Fruit fly (Drosophila melanogaster) whole organism, embryonic: Measurements from ENCODE around the gene r2d2.

Source experiments
- Bdp1 ChIP-seq: fragments of 200-800 bp; sonication (Bioruptor generic); optimal IDR thresholded peaks from 3 replicates; lab custom pipeline; 2016; ENCODE audit warnings: missing biosample characterization, missing genetic modification characterization
- CG11723 ChIP-seq: fragments of 200-800 bp; sonication (Bioruptor generic); optimal IDR thresholded peaks from 2 replicates; lab custom pipeline; 2017; ENCODE audit warnings: missing biosample characterization, mild to moderate bottlenecking, missing genetic modification characterization
- CG12071 ChIP-seq: fragments of 200-800 bp; sonication (Bioruptor generic); optimal IDR thresholded peaks from 3 replicates; lab custom pipeline; 2018; ENCODE audit warnings: missing biosample characterization, mild to moderate bottlenecking, missing genetic modification characterization
- CG12155 ChIP-seq: fragments of 200-800 bp; sonication (Bioruptor generic); optimal IDR thresholded peaks from 3 replicates; lab custom pipeline; 2016; ENCODE audit warnings: missing biosample characterization, missing genetic modification characterization
- CG12391 ChIP-seq: fragments of 200-800 bp; sonication (Bioruptor generic); optimal IDR thresholded peaks from 3 replicates; lab custom pipeline; 2018; ENCODE audit warnings: missing biosample characterization, mild to moderate bottlenecking, missing genetic modification characterization, moderate library complexity
- CG12659 ChIP-seq: fragments of 200-800 bp; sonication (Bioruptor generic); optimal IDR thresholded peaks from 3 replicates; lab custom pipeline; 2017; ENCODE audit warnings: mild to moderate bottlenecking, missing biosample characterization, missing genetic modification reagents, missing genetic modification characterization
- CG16863 ChIP-seq: fragments of 200-800 bp; sonication (Bioruptor generic); optimal IDR thresholded peaks from 3 replicates; lab custom pipeline; 2016; ENCODE audit warnings: missing biosample characterization, missing genetic modification characterization
- CG17361 ChIP-seq: fragments of 200-800 bp; sonication (Bioruptor generic); IDR thresholded peaks from 3 replicates; pipeline ENCODE4 v1.3.6; 2022; ENCODE audit warnings: missing biosample characterization, missing genetic modification characterization
- CG17829 ChIP-seq: fragments of 200-800 bp; optimal IDR thresholded peaks from 2 replicates; lab custom pipeline; 2019; ENCODE audit warnings: missing biosample characterization, mild to moderate bottlenecking, missing genetic modification characterization, moderate library complexity
- CG18011 ChIP-seq: fragments of 200-800 bp; sonication (Bioruptor generic); optimal IDR thresholded peaks from 2 replicates; lab custom pipeline; 2017; ENCODE audit warnings: missing biosample characterization, missing genetic modification characterization, mild to moderate bottlenecking, moderate library complexity, missing genotype
- CG30020 ChIP-seq: fragments of 200-800 bp; optimal IDR thresholded peaks from 2 replicates; lab custom pipeline; 2019; ENCODE audit warnings: missing biosample characterization, mild to moderate bottlenecking, missing genetic modification characterization, moderate library complexity
- CG4424 ChIP-seq: fragments of 200-800 bp; sonication (Bioruptor generic); optimal IDR thresholded peaks from 3 replicates; lab custom pipeline; 2016; ENCODE audit warnings: missing biosample characterization, missing genetic modification characterization
- CG4730 ChIP-seq: fragments of 200-800 bp; sonication (Bioruptor generic); IDR thresholded peaks from 2 replicates; pipeline ENCODE4 v1.3.6; 2022; ENCODE audit warnings: missing biosample characterization, missing genetic modification characterization
- CG4820 ChIP-seq: fragments of 200-800 bp; sonication (Bioruptor generic); optimal IDR thresholded peaks from 3 replicates; lab custom pipeline; 2016; ENCODE audit warnings: missing biosample characterization, missing genetic modification characterization
- CG4854 ChIP-seq: fragments of 200-800 bp; sonication (Bioruptor generic); optimal IDR thresholded peaks from 2 replicates; lab custom pipeline; 2016; ENCODE audit warnings: missing biosample characterization, missing genetic modification characterization, inconsistent platforms
- CG6654 ChIP-seq: fragments of 200-800 bp; sonication (Bioruptor generic); optimal IDR thresholded peaks from 2 replicates; lab custom pipeline; 2017; ENCODE audit warnings: missing biosample characterization, mild to moderate bottlenecking, missing genetic modification characterization
- CG6689 ChIP-seq: fragments of 200-800 bp; sonication (Bioruptor generic); IDR thresholded peaks from 2 replicates; pipeline ENCODE4 v1.3.6; 2022; ENCODE audit warnings: missing biosample characterization, missing genetic modification characterization
- Camta ChIP-seq: fragments of 200-800 bp; sonication (Bioruptor generic); optimal IDR thresholded peaks from 2 replicates; lab custom pipeline; 2016; ENCODE audit warnings: missing biosample characterization, missing genetic modification characterization
- Chrac-16 ChIP-seq: fragments of 200-800 bp; sonication (Bioruptor generic); optimal IDR thresholded peaks from 3 replicates; lab custom pipeline; 2016; ENCODE audit warnings: missing biosample characterization, missing genetic modification characterization
- CoRest ChIP-seq: fragments of 200-800 bp; sonication (Bioruptor generic); optimal IDR thresholded peaks from 3 replicates; lab custom pipeline; 2018; ENCODE audit warnings: missing biosample characterization, mild to moderate bottlenecking, missing genetic modification characterization, moderate library complexity
- D19B ChIP-seq: fragments of 200-800 bp; sonication (Bioruptor generic); optimal IDR thresholded peaks from 2 replicates; lab custom pipeline; 2017; ENCODE audit warnings: missing biosample characterization, mild to moderate bottlenecking, missing genetic modification characterization
- Doc2 ChIP-seq: fragments of 200-800 bp; sonication (Bioruptor generic); IDR thresholded peaks from 2 replicates; pipeline ENCODE4 v1.3.6; 2022; ENCODE audit warnings: missing biosample characterization, missing genetic modification characterization
- Doc3 ChIP-seq: fragments of 200-800 bp; sonication (Bioruptor generic); IDR thresholded peaks from 3 replicates; pipeline ENCODE4 v1.3.6; 2022; ENCODE audit warnings: missing biosample characterization, missing genetic modification characterization; ENCODE audit not compliant: partially characterized antibody
- Ets97D ChIP-seq: fragments of 200-800 bp; sonication (Bioruptor generic); optimal IDR thresholded peaks from 3 replicates; lab custom pipeline; 2016; ENCODE audit warnings: missing biosample characterization, missing genetic modification characterization
- Gug ChIP-seq: fragments of 200-800 bp; sonication (Bioruptor generic); IDR thresholded peaks from 4 replicates; pipeline ENCODE4 v1.3.6; 2022; ENCODE audit warnings: missing biosample characterization, missing genetic modification characterization
- HHEX ChIP-seq: fragments of 200-800 bp; sonication (Bioruptor generic); optimal IDR thresholded peaks from 3 replicates; lab custom pipeline; 2017; ENCODE audit warnings: missing biosample characterization, mild to moderate bottlenecking, missing genetic modification characterization, missing genetic modification reagents
- MBD-R2 ChIP-seq: fragments of 200-800 bp; sonication (Bioruptor generic); IDR thresholded peaks from 2 replicates; pipeline ENCODE4 v1.3.6; 2022; ENCODE audit warnings: missing biosample characterization, missing genetic modification characterization
- MESR4 ChIP-seq: fragments of 200-800 bp; sonication (Bioruptor generic); optimal IDR thresholded peaks from 2 replicates; lab custom pipeline; 2018; ENCODE audit warnings: missing biosample characterization, mild to moderate bottlenecking, missing genetic modification characterization, moderate library complexity
- Ptx1 ChIP-seq: fragments of 200-800 bp; sonication (Bioruptor generic); IDR thresholded peaks from 2 replicates; pipeline ENCODE4 v1.3.6; 2022; ENCODE audit warnings: missing biosample characterization, missing genetic modification characterization
- al ChIP-seq: fragments of 200-800 bp; sonication (Bioruptor generic); IDR thresholded peaks from 2 replicates; pipeline ENCODE4 v1.3.6; 2022; ENCODE audit warnings: missing biosample characterization, missing genetic modification characterization
- bbx ChIP-seq: fragments of 200-800 bp; sonication (Bioruptor generic); IDR thresholded peaks from 2 replicates; pipeline ENCODE4 v1.3.6; 2022; ENCODE audit warnings: missing biosample characterization, missing genetic modification characterization; ENCODE audit not compliant: partially characterized antibody
- cad ChIP-seq: fragments of >200 bp; optimal IDR thresholded peaks from 2 replicates; lab custom pipeline; 2017; ENCODE audit warnings: missing biosample characterization, missing genetic modification characterization
- crc ChIP-seq: fragments of 200-800 bp; sonication (Bioruptor generic); optimal IDR thresholded peaks from 2 replicates; lab custom pipeline; 2016; ENCODE audit warnings: missing biosample characterization, missing genetic modification characterization
- crp ChIP-seq, 2 experiments: fragments of 200-800 bp; sonication (Bioruptor generic); optimal IDR thresholded peaks; 2 replicates in 1 of 2; 3 replicates in 1 of 2; lab custom pipeline; 2017; ENCODE audit warnings: missing biosample characterization in 2 of 2, missing genetic modification characterization in 2 of 2, mild to moderate bottlenecking in 1 of 2, moderate library complexity in 1 of 2
- eyg ChIP-seq: fragments of 200-800 bp; sonication (Bioruptor generic); optimal IDR thresholded peaks from 3 replicates; lab custom pipeline; 2016; ENCODE audit warnings: missing biosample characterization, missing genetic modification characterization
- fd64A ChIP-seq: fragments of 200-800 bp; sonication (Bioruptor generic); optimal IDR thresholded peaks from 3 replicates; lab custom pipeline; 2018; ENCODE audit warnings: missing biosample characterization, mild to moderate bottlenecking, missing genetic modification characterization
- gcm ChIP-seq: fragments of 200-800 bp; sonication (Bioruptor generic); optimal IDR thresholded peaks from 2 replicates; lab custom pipeline; 2019; ENCODE audit warnings: missing biosample characterization, mild to moderate bottlenecking, missing genetic modification characterization, moderate library complexity
- gfzf ChIP-seq: fragments of 200-800 bp; sonication (Bioruptor generic); optimal IDR thresholded peaks from 2 replicates; lab custom pipeline; 2016; ENCODE audit warnings: missing biosample characterization, mild to moderate bottlenecking, missing genetic modification characterization, moderate library complexity
- insv ChIP-seq, 2 experiments: fragments of 200-800 bp; sonication (Bioruptor generic); optimal IDR thresholded peaks; 3 replicates each; lab custom pipeline; 2016 to 2018; ENCODE audit warnings: missing biosample characterization in 2 of 2, missing genetic modification characterization in 2 of 2
- klu ChIP-seq: fragments of 200-800 bp; sonication (Bioruptor generic); IDR thresholded peaks from 2 replicates; pipeline ENCODE4 v1.3.6; 2022; ENCODE audit warnings: missing biosample characterization, missing genetic modification characterization
- nerfin-1 ChIP-seq: fragments of 200-800 bp; sonication (Bioruptor generic); optimal IDR thresholded peaks from 3 replicates; lab custom pipeline; 2019; ENCODE audit warnings: missing biosample characterization, mild to moderate bottlenecking, missing genetic modification characterization, moderate library complexity
- org-1 ChIP-seq: fragments of 200-800 bp; sonication (Bioruptor generic); optimal IDR thresholded peaks from 2 replicates; lab custom pipeline; 2017; ENCODE audit warnings: missing biosample characterization, missing genetic modification characterization
- pnt ChIP-seq: fragments of 200-800 bp; sonication (Bioruptor generic); optimal IDR thresholded peaks from 3 replicates; lab custom pipeline; 2016; ENCODE audit warnings: missing biosample characterization, missing genetic modification characterization
- sisA ChIP-seq: fragments of 200-800 bp; sonication (Bioruptor generic); IDR thresholded peaks from 2 replicates; pipeline ENCODE4 v1.3.6; 2022; ENCODE audit warnings: missing biosample characterization, missing genetic modification characterization
- sob ChIP-seq: fragments of 200-800 bp; sonication (Bioruptor generic); IDR thresholded peaks from 2 replicates; pipeline ENCODE4 v1.3.6; 2022; ENCODE audit warnings: missing biosample characterization, missing genetic modification characterization
- sug ChIP-seq: fragments of 200-800 bp; optimal IDR thresholded peaks from 2 replicates; lab custom pipeline; 2019; ENCODE audit warnings: missing biosample characterization, mild to moderate bottlenecking, missing genetic modification characterization, moderate library complexity
- unc-4 ChIP-seq: fragments of 200-800 bp; sonication (Bioruptor generic); IDR thresholded peaks from 2 replicates; pipeline ENCODE4 v1.3.6; 2022; ENCODE audit warnings: missing biosample characterization, missing genetic modification characterization; ENCODE audit not compliant: partially characterized antibody
- unpg ChIP-seq: fragments of 200-800 bp; sonication (Bioruptor generic); optimal IDR thresholded peaks from 3 replicates; lab custom pipeline; 2018; ENCODE audit warnings: missing biosample characterization, mild to moderate bottlenecking, missing genetic modification characterization, moderate library complexity
- vnd ChIP-seq: fragments of 200-800 bp; sonication (Bioruptor generic); IDR thresholded peaks from 3 replicates; pipeline ENCODE4 v1.3.6; 2022; ENCODE audit warnings: missing biosample characterization, missing genetic modification characterization; ENCODE audit not compliant: partially characterized antibody
- wek ChIP-seq: fragments of 200-800 bp; sonication (Bioruptor generic); optimal IDR thresholded peaks from 3 replicates; lab custom pipeline; 2018; ENCODE audit warnings: missing biosample characterization, mild to moderate bottlenecking, missing genetic modification characterization, moderate library complexity

r2d2 gene

DNA sequence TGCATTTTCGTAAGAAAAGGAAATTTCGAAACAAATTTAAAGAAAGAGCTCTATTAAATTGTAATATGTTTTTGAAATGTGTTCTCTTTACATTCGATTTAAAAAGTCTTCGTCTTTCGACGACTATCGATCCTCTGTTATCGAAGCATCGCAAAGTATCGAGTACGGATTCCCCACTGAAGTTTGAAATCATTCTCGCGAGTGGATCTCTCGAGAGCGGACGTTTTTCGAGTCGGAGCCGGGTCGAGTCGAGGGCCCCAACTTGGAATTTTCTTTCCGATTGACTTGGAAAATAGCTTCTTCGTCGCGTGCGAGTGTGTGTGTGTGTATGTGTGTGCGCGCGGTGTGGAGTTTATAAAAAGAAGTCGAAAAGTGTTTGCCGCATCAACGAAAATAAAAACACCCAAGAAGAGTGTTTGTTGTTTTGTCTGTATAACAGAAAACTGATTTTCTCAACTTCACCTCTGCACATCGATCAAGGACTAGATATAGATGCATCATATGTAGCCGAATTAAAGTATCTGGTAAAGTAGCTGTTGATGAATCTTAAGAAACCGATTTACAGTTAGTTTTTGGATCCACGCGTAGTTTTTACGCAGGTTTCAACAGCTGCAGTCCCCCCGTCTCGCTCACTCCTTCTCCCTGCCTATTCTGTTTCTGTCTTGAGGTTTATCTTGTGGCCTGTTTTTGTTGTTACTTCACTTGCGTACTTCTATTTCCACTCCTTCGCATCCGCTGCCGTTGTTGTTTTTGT lies 11.5 kb downstream of the r2d2 start, which contains the start of gene LanB1 (continued):
- TF ChIP-seq Gug (GFP tag; lab: Robert Waterston, UW) (no peak), gfzf (GFP tag; lab: Kevin White, UChicago) (no peak), gcm (GFP tag; lab: Kevin White, UChicago) (no peak), sisA (GFP tag; lab: Robert Waterston, UW) (no peak), CG6654 (GFP tag; lab: Kevin White, UChicago) (no peak), sug (no peak), CG12391 (no peak), unc-4 (GFP tag; lab: Robert Waterston, UW) (peak; percentile 33; the same call in 1 of the 2 replicates), CG12659 (GFP tag; lab: Kevin White, UChicago) (peak; percentile 46), CG6689 (GFP tag; lab: Robert Waterston, UW) (no peak), CG18011 (GFP tag; lab: Kevin White, UChicago) (no peak), CG4854 (GFP tag; lab: Kevin White, UChicago) (no peak), eyg (GFP tag; lab: Kevin White, UChicago) (no peak), MESR4 (GFP tag; lab: Kevin White, UChicago) (peak; percentile 26), CG30020 (tag; lab: Kevin White, UChicago) (no peak), CG17829 (peak; percentile 7), CG4820 (GFP tag; lab: Kevin White, UChicago) (no peak), CG4424 (GFP tag; lab: Kevin White, UChicago) (no peak), insv (GFP tag; optimal IDR thresholded peaks at IDR 0.05; lab: Kevin White, UChicago) (peak in 1 of 2 experiments; percentile 33), MBD-R2 (GFP tag; lab: Robert Waterston, UW) (no peak), CG17361 (GFP tag; lab: Robert Waterston, UW) (no peak), HHEX (GFP tag; lab: Kevin White, UChicago) (no peak), CoRest (tag; lab: Kevin White, UChicago) (no peak), Doc2 (no peak), Ets97D (no peak), crp (GFP tag; optimal IDR thresholded peaks at IDR 0.05; lab: Kevin White, UChicago) (no peak), Doc3 (GFP tag; lab: Robert Waterston, UW) (peak; percentile 39; the same call in 1 of the 3 replicates), cad (GFP tag; lab: Kevin White, UChicago) (no peak), pnt (no peak), crc (no peak), CG11723 (GFP tag; lab: Kevin White, UChicago) (no peak), vnd (GFP tag; lab: Robert Waterston, UW) (no peak), CG12071 (no peak), Chrac-16 (GFP tag; lab: Kevin White, UChicago) (no peak), fd64A (GFP tag; lab: Kevin White, UChicago) (no peak), CG12155 (GFP tag; lab: Kevin White, UChicago) (no peak), CG16863 (GFP tag; lab: Kevin White, UChicago) (peak; percentile 99), Camta (no peak), org-1 (GFP tag; lab: Kevin White, UChicago) (no peak), nerfin-1 (tag; lab: Kevin White, UChicago) (no peak), sob (GFP tag; lab: Robert Waterston, UW) (peak; percentile 44; the same call in 1 of the 2 replicates), klu (no peak), Ptx1 (GFP tag; lab: Robert Waterston, UW) (no peak), bbx (peak; percentile 76), unpg (GFP tag; lab: Kevin White, UChicago) (no peak), D19B (no peak), CG4730 (GFP tag; lab: Robert Waterston, UW) (no peak), al (GFP tag; lab: Robert Waterston, UW) (no peak), wek (GFP tag; lab: Kevin White, UChicago) (no peak), Bdp1 (no peak)
